Worm (Caenorhabditis elegans) whole organism, L4 larva: Measurements from ENCODE around the gene tmed-13.

Experiments
- F44E2.7 ChIP-seq: fragments of 200-800 bp; sonication (Bioruptor generic); IDR thresholded peaks from 2 replicates; pipeline ENCODE4 v2.1.2; 2022; ENCODE audit warnings: missing genetic modification characterization, missing compliant biosample characterization
- fkh-10 ChIP-seq: fragments of 150-350 bp; optimal IDR thresholded peaks from 2 replicates; lab custom pipeline; 2014; ENCODE audit warnings: missing biosample characterization, missing genetic modification reagents, missing genetic modification characterization

- TF ChIP-seq fkh-10 (GFP tag; lab: Kevin White, UChicago) (no peak), F44E2.7 (GFP tag; lab: Robert Waterston, UW) (no peak)
These were observed 48.4 kb upstream of the tmed-13 start, which contains the start of gene C01G5.9 for ce11 chrIV:6519593-6519992.
